Worm (Caenorhabditis elegans): ENCODE measurements around the gene lgc-6.

- TF ChIP-seq him-1 (tag; optimal IDR thresholded peaks at IDR 0.05): no peak
- TF ChIP-seq W03F9.2 (tag; optimal IDR thresholded peaks at IDR 0.05): no peak
Measured at ce11 chrIV:8345518-8345917, 5.8 kb downstream of the lgc-6 start, which contains the start of gene F17E9.5.

All from whole organism, L4/young adult.